Fruit fly (Drosophila melanogaster) whole organism: ENCODE measurements around the gene CG11537.

ENCODE experiments used
- CG8478 ChIP-seq: fragments of >200 bp; optimal IDR thresholded peaks from 2 replicates; lab custom pipeline; 2018; ENCODE audit warnings: inconsistent platforms
- Dll ChIP-seq: fragments of >200 bp; optimal IDR thresholded peaks from 2 replicates; lab custom pipeline; 2017
- pan ChIP-seq: fragments of >200 bp; optimal IDR thresholded peaks from 2 replicates; lab custom pipeline; 2017

DNA sequence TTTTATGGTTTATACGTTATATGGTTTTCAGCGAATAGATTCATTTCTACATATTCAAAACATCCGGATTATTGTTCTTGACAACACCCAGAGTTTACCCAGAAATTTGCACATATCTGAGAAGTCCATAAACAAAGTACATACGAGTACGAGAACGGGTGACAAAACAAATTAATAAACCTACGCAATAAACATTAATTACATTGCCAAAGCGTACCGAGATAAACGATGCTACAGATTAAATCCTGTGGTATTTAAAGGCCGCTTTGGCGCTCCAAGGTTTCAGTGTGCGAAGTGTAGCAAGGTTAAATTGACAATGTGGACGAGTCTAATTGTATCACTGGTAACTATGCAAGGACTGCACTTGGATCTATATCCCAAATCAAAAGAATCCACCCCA lies 44.0 kb upstream of the CG11537 start, which contains the start of gene CG14957:
- TF ChIP-seq Dll (lab: Kevin White, UChicago) = no peak
- TF ChIP-seq pan = no peak
- TF ChIP-seq CG8478 (lab: Kevin White, UChicago) = no peak
